Worm (Caenorhabditis elegans): ENCODE results near the gene F42F12.14.

- TF ChIP-seq ama-1 (optimal IDR thresholded peaks at IDR 0.05) (no peak), unc-86 (tag; optimal IDR thresholded peaks at IDR 0.05) (no peak), ceh-19 (GFP tag; optimal IDR thresholded peaks at IDR 0.05) (no peak), ceh-24 (tag; optimal IDR thresholded peaks at IDR 0.05) (no peak), hlh-6 (tag; optimal IDR thresholded peaks at IDR 0.05) (no peak)
These were observed 12.0 kb downstream of the F42F12.14 start, which contains the start of the genes nspc-15 and F19H6.6 for ce11 chrX:12360444-12360843.

Measured in whole organism, late embryonic.